Worm (Caenorhabditis elegans) whole organism, early embryonic: ENCODE data around the gene zmp-1.

ENCODE experiments used
- B0310.2 ChIP-seq: sonication (generic microtip); optimal IDR thresholded peaks from 2 replicates; lab custom pipeline; 2016; ENCODE audit warnings: mild to moderate bottlenecking, missing genetic modification characterization, missing compliant biosample characterization
- F13C5.2 ChIP-seq: sonication (generic microtip); optimal IDR thresholded peaks from 2 replicates; lab custom pipeline; 2017; ENCODE audit warnings: mild to moderate bottlenecking, missing genetic modification characterization, inconsistent platforms, missing compliant biosample characterization
- aly-1 ChIP-seq: sonication (generic microtip); optimal IDR thresholded peaks from 2 replicates; lab custom pipeline; 2016; ENCODE audit warnings: missing genetic modification characterization, missing compliant biosample characterization
- ama-1 ChIP-seq: fragments of 150-350 bp; optimal IDR thresholded peaks from 2 replicates; lab custom pipeline; 2014
- ceh-13 ChIP-seq: fragments of 200-800 bp; sonication (Bioruptor generic); optimal IDR thresholded peaks from 2 replicates; lab custom pipeline; 2018; ENCODE audit warnings: mild to moderate bottlenecking, missing genetic modification characterization, missing compliant biosample characterization
- ceh-36 ChIP-seq: sonication (generic microtip); optimal IDR thresholded peaks from 2 replicates; lab custom pipeline; 2016; ENCODE audit warnings: missing genetic modification characterization, inconsistent platforms, missing compliant biosample characterization
- ets-7 ChIP-seq: sonication (generic microtip); optimal IDR thresholded peaks from 2 replicates; lab custom pipeline; 2016; ENCODE audit warnings: missing genotype, missing genetic modification characterization, missing compliant biosample characterization
- flt-1 ChIP-seq: fragments of 200-800 bp; sonication (Bioruptor generic); IDR thresholded peaks from 2 replicates; pipeline ENCODE4 v1.3.6; 2022; ENCODE audit warnings: missing genetic modification characterization, missing compliant biosample characterization
- hmbx-1 ChIP-seq: sonication (generic microtip); optimal IDR thresholded peaks from 2 replicates; lab custom pipeline; 2016; ENCODE audit warnings: mild to moderate bottlenecking, missing genetic modification characterization, missing compliant biosample characterization
- hmg-4 ChIP-seq: fragments of 200-800 bp; sonication (Bioruptor generic); optimal IDR thresholded peaks from 2 replicates; lab custom pipeline; 2018; ENCODE audit warnings: mild to moderate bottlenecking, missing genetic modification characterization, missing compliant biosample characterization
- hnd-1 ChIP-seq: sonication (generic microtip); optimal IDR thresholded peaks from 2 replicates; lab custom pipeline; 2016; ENCODE audit warnings: missing genetic modification characterization, missing compliant biosample characterization
- pes-1 ChIP-seq: fragments of 200-800 bp; sonication (Bioruptor generic); IDR thresholded peaks from 2 replicates; pipeline ENCODE4 v1.3.6; 2022; ENCODE audit warnings: missing genetic modification reagents, missing genetic modification characterization, missing compliant biosample characterization
- scrt-1 ChIP-seq: fragments of 200-800 bp; sonication (Bioruptor generic); IDR thresholded peaks from 2 replicates; pipeline ENCODE4 v1.3.6; 2022; ENCODE audit warnings: missing genetic modification characterization, missing compliant biosample characterization
- sea-1 ChIP-seq: fragments of 200-800 bp; sonication (Bioruptor generic); conservative IDR thresholded peaks from 2 replicates; pipeline ENCODE4 v1.3.6; 2022; ENCODE audit warnings: missing genetic modification characterization, missing compliant biosample characterization
- tbx-11 ChIP-seq: fragments of 200-800 bp; sonication (Bioruptor generic); IDR thresholded peaks from 2 replicates; pipeline ENCODE4 v1.3.6; 2022; ENCODE audit warnings: missing genetic modification characterization, missing compliant biosample characterization
- tbx-37 ChIP-seq: fragments of 200-800 bp; sonication (Bioruptor generic); conservative IDR thresholded peaks from 2 replicates; pipeline ENCODE4 v1.3.6; 2022; ENCODE audit warnings: missing genetic modification reagents, missing genetic modification characterization, missing compliant biosample characterization
- tra-4 ChIP-seq: sonication (generic microtip); optimal IDR thresholded peaks from 2 replicates; lab custom pipeline; 2017; ENCODE audit warnings: missing genetic modification characterization, missing compliant biosample characterization

Gene zmp-1

DNA sequence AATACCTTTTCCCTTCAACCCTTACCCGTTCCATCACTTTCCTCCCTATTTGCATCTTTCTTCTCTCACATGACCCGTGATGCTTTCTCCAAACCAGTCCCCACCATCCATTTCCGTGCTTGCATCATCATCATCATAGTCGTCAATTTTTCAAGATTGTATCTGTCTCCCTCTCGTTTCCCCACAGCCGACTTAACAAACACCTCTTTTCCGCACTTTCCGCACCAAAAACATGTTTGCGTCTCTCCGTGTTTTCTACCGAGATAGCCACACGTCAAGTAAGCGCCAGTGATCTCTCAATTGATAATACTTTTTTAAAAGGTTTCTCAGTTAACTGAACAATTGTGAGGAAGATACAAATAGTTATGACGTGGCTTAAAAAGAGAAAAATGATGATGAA lies 5.3 kb upstream of the zmp-1 start:
- TF ChIP-seq hmg-4 (GFP tag; lab: Kevin White, UChicago) (no peak), ceh-36 (tag; lab: Kevin White, UChicago) (no peak), hmbx-1 (tag; lab: Kevin White, UChicago) (no peak), ama-1 (lab: Kevin White, UChicago) (no peak), tbx-11 (GFP tag; lab: Robert Waterston, UW) (no peak), aly-1 (no peak), ets-7 (no peak), hnd-1 (tag; lab: Kevin White, UChicago) (no peak), F13C5.2 (no peak), pes-1 (GFP tag; lab: Robert Waterston, UW) (no peak), ceh-13 (no peak), flt-1 (GFP tag; lab: Robert Waterston, UW) (no peak), tbx-37 (no peak), scrt-1 (GFP tag; lab: Robert Waterston, UW) (no peak), sea-1 (GFP tag; lab: Robert Waterston, UW) (no peak), tra-4 (tag; lab: Kevin White, UChicago) (no peak), B0310.2 (tag; lab: Kevin White, UChicago) (no peak)

DNA sequence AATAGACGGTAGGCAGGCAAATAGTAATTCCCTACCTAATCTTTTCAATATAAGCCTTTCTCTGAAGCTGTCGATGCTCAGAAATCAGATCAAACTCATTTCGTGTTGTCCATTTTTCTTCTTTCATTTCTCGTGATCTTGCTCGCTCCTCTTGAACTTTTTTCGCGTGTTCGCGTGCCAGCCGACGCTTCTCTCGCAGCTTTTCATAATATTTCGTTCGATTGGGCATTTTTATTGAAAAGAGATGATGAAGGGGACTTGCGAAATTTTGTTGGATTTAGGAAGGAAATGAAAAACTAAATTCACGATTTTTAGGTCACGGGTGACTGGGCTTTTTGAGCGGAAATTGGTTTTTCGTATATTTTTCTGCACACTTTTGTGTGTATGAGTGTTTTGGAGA lies 4.2 kb upstream of the zmp-1 start, which contains the start of gene EGAP1.1:
Gene EGAP1.1, minus strand, starts transcription at position 229 of the 400 bp plus-strand sequence.
- TF ChIP-seq hmbx-1 (tag; lab: Kevin White, UChicago) (no peak), ama-1 (lab: Kevin White, UChicago) (no peak), aly-1 (no peak), F13C5.2 (no peak), pes-1 (GFP tag; lab: Robert Waterston, UW) (no peak), hnd-1 (tag; lab: Kevin White, UChicago) (no peak), tbx-11 (GFP tag; lab: Robert Waterston, UW) (no peak), ceh-36 (tag; lab: Kevin White, UChicago) (no peak), tra-4 (tag; lab: Kevin White, UChicago) (no peak), B0310.2 (tag; lab: Kevin White, UChicago) (no peak), tbx-37 (no peak)

DNA sequence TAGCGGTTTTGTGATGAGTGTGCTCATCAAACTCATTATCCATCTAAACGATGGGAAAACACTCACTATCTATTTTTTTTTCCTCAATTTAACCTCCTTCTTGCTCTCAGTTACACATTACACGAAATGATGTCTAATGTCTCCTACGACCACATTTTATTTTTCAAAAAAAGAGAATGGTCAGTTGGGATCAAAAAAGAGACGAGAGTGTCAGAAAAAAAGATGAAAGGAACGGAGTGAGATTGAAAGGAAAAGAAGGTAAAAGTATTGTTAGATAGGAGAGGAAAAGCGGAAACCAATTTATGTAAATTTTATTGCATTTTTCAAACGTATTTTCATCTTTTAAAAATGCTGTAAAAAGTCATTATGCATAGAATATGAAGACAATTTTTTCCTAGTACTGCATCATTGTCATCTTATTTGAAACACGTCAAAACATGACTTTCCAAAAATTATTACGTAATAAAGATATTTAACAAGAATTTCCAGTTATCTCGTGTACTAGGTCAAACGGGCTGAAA lies 1.4 kb upstream of the zmp-1 start:
- no peak for TF ChIP-seq pes-1 (GFP tag; lab: Robert Waterston, UW)
- no peak for TF ChIP-seq B0310.2 (tag; lab: Kevin White, UChicago)
- no peak for TF ChIP-seq scrt-1 (GFP tag; lab: Robert Waterston, UW)
- TF ChIP-seq F13C5.2 = no peak
- no peak for TF ChIP-seq hmg-4 (GFP tag; lab: Kevin White, UChicago)
- no peak for TF ChIP-seq tra-4 (tag; lab: Kevin White, UChicago)
- no peak for TF ChIP-seq hnd-1 (tag; lab: Kevin White, UChicago)
- TF ChIP-seq hmbx-1 (tag; lab: Kevin White, UChicago) = no peak
- no peak for TF ChIP-seq aly-1
- TF ChIP-seq ama-1 (lab: Kevin White, UChicago) = no peak
- no peak for TF ChIP-seq tbx-11 (GFP tag; lab: Robert Waterston, UW)
- TF ChIP-seq ceh-36 (tag; lab: Kevin White, UChicago) = no peak
- TF ChIP-seq ceh-13 = no peak
- TF ChIP-seq tbx-37 = no peak

DNA sequence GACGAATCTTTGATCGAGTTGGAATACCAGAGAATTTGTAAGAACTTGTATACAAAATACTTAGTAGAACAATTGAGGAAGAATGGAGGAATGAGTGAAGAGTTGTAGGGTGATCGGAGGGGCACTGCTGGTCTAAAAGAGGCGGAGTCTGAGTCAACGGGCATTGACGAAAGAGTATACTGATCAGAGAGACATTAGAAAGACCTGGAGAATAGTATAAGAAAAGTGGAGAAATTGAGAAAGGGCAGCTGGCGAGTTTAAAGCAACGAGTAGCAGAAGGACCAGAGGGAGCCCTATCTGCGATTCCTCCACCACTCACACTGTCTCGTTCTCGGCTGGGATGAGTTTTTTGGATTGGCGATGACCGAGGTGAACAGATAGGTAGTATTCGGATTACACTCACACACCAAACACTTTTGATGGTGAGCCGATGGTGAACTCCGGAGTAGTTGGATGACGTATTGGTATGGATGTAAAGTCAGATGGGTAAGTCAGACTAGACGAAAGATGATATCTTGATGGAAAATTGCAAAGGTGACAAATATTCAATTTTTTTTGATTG lies 1.2 kb downstream of the zmp-1 start, which contains the start of gene EGAP1.5:
Gene EGAP1.5, plus strand, starts transcription at position 289 of the 562 bp plus-strand sequence.
- TF ChIP-seq tra-4 (tag; lab: Kevin White, UChicago) = no peak
- TF ChIP-seq hnd-1 (tag; lab: Kevin White, UChicago) = no peak
- no peak for TF ChIP-seq sea-1 (GFP tag; lab: Robert Waterston, UW)
- no peak for TF ChIP-seq B0310.2 (tag; lab: Kevin White, UChicago)
- no peak for TF ChIP-seq ets-7
- TF ChIP-seq hmbx-1 (tag; lab: Kevin White, UChicago) = no peak
- TF ChIP-seq ama-1 (lab: Kevin White, UChicago) = no peak
- no peak for TF ChIP-seq tbx-11 (GFP tag; lab: Robert Waterston, UW)
- no peak for TF ChIP-seq scrt-1 (GFP tag; lab: Robert Waterston, UW)
- no peak for TF ChIP-seq hmg-4 (GFP tag; lab: Kevin White, UChicago)
- no peak for TF ChIP-seq aly-1
- TF ChIP-seq ceh-13 = no peak
- no peak for TF ChIP-seq F13C5.2
- TF ChIP-seq tbx-37 = no peak
- TF ChIP-seq pes-1 (GFP tag; lab: Robert Waterston, UW) = no peak
- TF ChIP-seq ceh-36 (tag; lab: Kevin White, UChicago) = no peak
- TF ChIP-seq flt-1 (GFP tag; lab: Robert Waterston, UW) = no peak

DNA sequence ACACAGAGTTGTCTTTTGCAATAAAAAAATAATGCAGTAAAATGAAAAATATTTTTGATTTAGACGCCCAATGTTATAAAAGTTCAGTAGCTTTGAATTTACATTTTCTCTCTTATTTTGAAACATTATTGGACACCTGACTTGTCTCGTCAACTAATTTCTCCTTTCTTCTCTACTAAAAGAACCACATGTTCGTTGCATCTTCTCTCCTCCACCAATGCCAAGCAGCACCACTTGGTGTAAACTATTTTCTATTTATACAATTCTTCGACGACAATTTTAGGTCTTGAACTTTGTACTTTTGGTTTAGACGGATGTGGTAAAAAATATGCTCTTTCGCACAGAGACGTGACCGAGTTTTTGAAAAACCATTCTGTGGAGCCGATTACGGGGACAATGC lies 2.1 kb downstream of the zmp-1 start:
- TF ChIP-seq aly-1 (no peak), hmg-4 (GFP tag; lab: Kevin White, UChicago) (no peak), ceh-36 (tag; lab: Kevin White, UChicago) (no peak), ama-1 (lab: Kevin White, UChicago) (no peak), sea-1 (GFP tag; lab: Robert Waterston, UW) (no peak), F13C5.2 (no peak), hnd-1 (tag; lab: Kevin White, UChicago) (no peak), B0310.2 (tag; lab: Kevin White, UChicago) (no peak)

DNA sequence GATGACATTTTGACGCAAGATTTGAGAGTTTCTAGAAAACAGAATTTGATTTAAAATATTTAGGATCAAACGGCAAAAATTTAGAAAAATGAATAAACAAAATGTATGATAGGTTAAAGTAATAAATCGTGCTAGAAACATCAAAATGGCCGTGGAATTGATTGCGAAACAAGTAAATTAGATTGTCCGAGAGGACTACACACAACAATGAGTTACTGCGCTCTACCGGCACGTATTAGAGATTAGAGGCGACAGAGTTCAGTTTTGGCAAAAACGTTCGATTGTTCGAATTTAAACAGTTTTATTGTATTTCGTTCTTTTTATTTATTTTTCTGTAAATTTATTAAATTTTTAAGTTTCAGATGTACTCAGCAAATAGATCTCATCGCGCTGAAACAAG lies 7.0 kb downstream of the zmp-1 start, which contains the start of the genes dnc-2 and bcl-7:
Gene dnc-2, minus strand, starts transcription at position 33 of the 400 bp plus-strand sequence.
Gene bcl-7, plus strand, starts transcription at position 363 of the 400 bp plus-strand sequence.
- TF ChIP-seq scrt-1 (GFP tag; lab: Robert Waterston, UW) (no peak), pes-1 (GFP tag; lab: Robert Waterston, UW) (no peak), hmg-4 (GFP tag; lab: Kevin White, UChicago) (no peak), ceh-13 (no peak), ets-7 (no peak), sea-1 (GFP tag; lab: Robert Waterston, UW) (no peak), aly-1 (no peak), tbx-37 (no peak), flt-1 (GFP tag; lab: Robert Waterston, UW) (no peak), B0310.2 (tag; lab: Kevin White, UChicago) (no peak), hnd-1 (tag; lab: Kevin White, UChicago) (no peak), tbx-11 (GFP tag; lab: Robert Waterston, UW) (no peak), ama-1 (lab: Kevin White, UChicago) (no peak), F13C5.2 (no peak), tra-4 (tag; lab: Kevin White, UChicago) (no peak), hmbx-1 (tag; lab: Kevin White, UChicago) (no peak), ceh-36 (tag; lab: Kevin White, UChicago) (no peak)
